Worm (Caenorhabditis elegans) whole organism, late embryonic: ENCODE data around the gene C08F8.15.

ENCODE experiments used
- C08G9.2 ChIP-seq: sonication (generic microtip); optimal IDR thresholded peaks from 2 replicates; lab custom pipeline; 2016; ENCODE audit warnings: mild to moderate bottlenecking, missing genetic modification characterization, moderate library complexity, missing compliant biosample characterization
- C38D4.7 ChIP-seq: fragments of 200-800 bp; sonication (Bioruptor generic); optimal IDR thresholded peaks from 2 replicates; lab custom pipeline; 2018; ENCODE audit warnings: mild to moderate bottlenecking, missing genetic modification characterization, moderate library complexity, missing compliant biosample characterization
- T23F11.4 ChIP-seq: fragments of 200-800 bp; sonication (Bioruptor generic); optimal IDR thresholded peaks from 2 replicates; lab custom pipeline; 2018; ENCODE audit warnings: mild to moderate bottlenecking, missing genetic modification characterization, missing compliant biosample characterization
- ahr-1 ChIP-seq: sonication (generic microtip); optimal IDR thresholded peaks from 2 replicates; lab custom pipeline; 2016; ENCODE audit warnings: missing genetic modification characterization, missing compliant biosample characterization
- ceh-14 ChIP-seq: sonication (generic microtip); optimal IDR thresholded peaks from 2 replicates; lab custom pipeline; 2016; ENCODE audit warnings: missing genotype, missing genetic modification characterization, missing compliant biosample characterization
- ceh-18 ChIP-seq: sonication (generic microtip); optimal IDR thresholded peaks from 2 replicates; lab custom pipeline; 2016; ENCODE audit warnings: missing genetic modification characterization, missing compliant biosample characterization
- ceh-22 ChIP-seq: sonication (generic microtip); optimal IDR thresholded peaks from 2 replicates; lab custom pipeline; 2017; ENCODE audit warnings: missing biosample characterization, missing genetic modification characterization
- ceh-30 ChIP-seq: fragments of 150-350 bp; optimal IDR thresholded peaks from 2 replicates; lab custom pipeline; 2014; ENCODE audit warnings: missing biosample characterization, missing genetic modification characterization
- ceh-45 ChIP-seq: fragments of 200-800 bp; sonication (Bioruptor generic); IDR thresholded peaks from 2 replicates; pipeline ENCODE4 v1.3.6; 2022; ENCODE audit warnings: missing genetic modification reagents, missing genetic modification characterization, missing compliant biosample characterization
- ceh-48 ChIP-seq: sonication (generic microtip); optimal IDR thresholded peaks from 2 replicates; lab custom pipeline; 2016; ENCODE audit warnings: missing genetic modification characterization, inconsistent platforms, missing compliant biosample characterization
- ceh-9 ChIP-seq: sonication (generic microtip); optimal IDR thresholded peaks from 2 replicates; lab custom pipeline; 2016; ENCODE audit warnings: mild to moderate bottlenecking, missing genetic modification characterization, inconsistent platforms, missing compliant biosample characterization
- elt-2 ChIP-seq: sonication (generic microtip); optimal IDR thresholded peaks from 2 replicates; lab custom pipeline; 2016; ENCODE audit warnings: missing genetic modification reagents, missing genetic modification characterization, missing compliant biosample characterization
- elt-4 ChIP-seq: sonication (generic microtip); optimal IDR thresholded peaks from 2 replicates; lab custom pipeline; 2016; ENCODE audit warnings: missing genetic modification characterization, missing compliant biosample characterization
- ets-4 ChIP-seq: sonication (generic microtip); optimal IDR thresholded peaks from 2 replicates; lab custom pipeline; 2016; ENCODE audit warnings: missing genetic modification characterization, missing compliant biosample characterization
- eyg-1 ChIP-seq: sonication (generic microtip); optimal IDR thresholded peaks from 2 replicates; lab custom pipeline; 2016; ENCODE audit warnings: missing genotype, missing genetic modification characterization, missing compliant biosample characterization
- fkh-10 ChIP-seq: fragments of 150-350 bp; optimal IDR thresholded peaks from 2 replicates; lab custom pipeline; 2014; ENCODE audit warnings: missing biosample characterization, missing genetic modification reagents, missing genetic modification characterization
- fkh-6 ChIP-seq: sonication (generic microtip); optimal IDR thresholded peaks from 2 replicates; lab custom pipeline; 2016; ENCODE audit warnings: missing genetic modification characterization, missing compliant biosample characterization
- gmeb-2 ChIP-seq: sonication (generic microtip); optimal IDR thresholded peaks from 2 replicates; lab custom pipeline; 2016; ENCODE audit warnings: missing genetic modification characterization, inconsistent platforms, missing compliant biosample characterization
- hlh-15 ChIP-seq: sonication (generic microtip); optimal IDR thresholded peaks from 2 replicates; lab custom pipeline; 2016; ENCODE audit warnings: missing genetic modification characterization, missing compliant biosample characterization
- hlh-30 ChIP-seq: sonication (generic microtip); optimal IDR thresholded peaks from 2 replicates; lab custom pipeline; 2017; ENCODE audit warnings: antibody characterized with exemption, missing genetic modification characterization, missing compliant biosample characterization; ENCODE audit not compliant: insufficient read depth
- hlh-8 ChIP-seq: sonication (generic microtip); optimal IDR thresholded peaks from 2 replicates; lab custom pipeline; 2016; ENCODE audit warnings: missing genotype, missing genetic modification characterization, missing compliant biosample characterization
- lin-11 ChIP-seq: fragments of 200-800 bp; sonication (Bioruptor generic); optimal IDR thresholded peaks from 2 replicates; lab custom pipeline; 2018; ENCODE audit warnings: mild to moderate bottlenecking, missing genetic modification characterization, missing compliant biosample characterization
- madf-2 ChIP-seq: sonication (generic microtip); optimal IDR thresholded peaks from 2 replicates; lab custom pipeline; 2017; ENCODE audit warnings: missing genetic modification characterization, missing compliant biosample characterization
- mec-3 ChIP-seq: sonication (generic microtip); optimal IDR thresholded peaks from 2 replicates; lab custom pipeline; 2016; ENCODE audit warnings: borderline replicate concordance, missing genetic modification characterization, missing compliant biosample characterization
- nfya-1 ChIP-seq: sonication (generic microtip); optimal IDR thresholded peaks from 2 replicates; lab custom pipeline; 2017; ENCODE audit warnings: missing genetic modification characterization, mild to moderate bottlenecking, missing compliant biosample characterization, antibody characterized with exemption, moderate library complexity
- npax-4 ChIP-seq: sonication (generic microtip); optimal IDR thresholded peaks from 2 replicates; lab custom pipeline; 2016; ENCODE audit warnings: missing genetic modification characterization, missing compliant biosample characterization
- odd-2 ChIP-seq: sonication (generic microtip); optimal IDR thresholded peaks from 2 replicates; lab custom pipeline; 2017; ENCODE audit warnings: antibody characterized with exemption, mild to moderate bottlenecking, missing genetic modification characterization, missing compliant biosample characterization
- pag-3 ChIP-seq: sonication (generic microtip); optimal IDR thresholded peaks from 2 replicates; lab custom pipeline; 2016; ENCODE audit warnings: missing compliant biosample characterization, missing genetic modification characterization, borderline replicate concordance
- pax-1 ChIP-seq: fragments of 150-350 bp; optimal IDR thresholded peaks from 2 replicates; lab custom pipeline; 2014; ENCODE audit warnings: missing biosample characterization, missing genetic modification characterization
- pros-1 ChIP-seq: fragments of 150-350 bp; optimal IDR thresholded peaks from 2 replicates; lab custom pipeline; 2014; ENCODE audit warnings: missing biosample characterization, missing genetic modification reagents, missing genetic modification characterization
- rnt-1 ChIP-seq: sonication (generic microtip); optimal IDR thresholded peaks from 2 replicates; lab custom pipeline; 2016; ENCODE audit warnings: missing genetic modification characterization, missing compliant biosample characterization
- sdc-2 ChIP-seq: sonication (generic microtip); optimal IDR thresholded peaks from 2 replicates; lab custom pipeline; 2016; ENCODE audit warnings: missing genotype, missing genetic modification characterization, missing compliant biosample characterization
- syd-9 ChIP-seq: sonication (generic microtip); optimal IDR thresholded peaks from 2 replicates; lab custom pipeline; 2016; ENCODE audit warnings: mild to moderate bottlenecking, missing genetic modification characterization, moderate library complexity, missing compliant biosample characterization
- tbx-2 ChIP-seq: sonication (generic microtip); optimal IDR thresholded peaks from 2 replicates; lab custom pipeline; 2016; ENCODE audit warnings: missing genetic modification characterization, missing compliant biosample characterization
- tbx-7 ChIP-seq: sonication (generic microtip); optimal IDR thresholded peaks from 2 replicates; lab custom pipeline; 2016; ENCODE audit warnings: missing genotype, missing genetic modification characterization, missing compliant biosample characterization
- ttx-3 ChIP-seq: sonication (generic microtip); optimal IDR thresholded peaks from 2 replicates; lab custom pipeline; 2016; ENCODE audit warnings: missing genetic modification reagents, missing genetic modification characterization, missing compliant biosample characterization
- unc-3 ChIP-seq, 2 experiments: fragments of 200-800 bp in 1 of 2; sonication (Bioruptor generic) in 1 of 2; sonication (generic microtip) in 1 of 2; conservative IDR thresholded peaks in 1 of 2; optimal IDR thresholded peaks in 1 of 2; 2 replicates each; pipeline versions ENCODE4 v1.3.6 to Lab custom; 2016 to 2022; ENCODE audit warnings: missing compliant biosample characterization in 2 of 2, missing genetic modification characterization in 2 of 2, missing genetic modification reagents in 1 of 2
- unc-55 ChIP-seq: sonication (generic microtip); optimal IDR thresholded peaks from 2 replicates; lab custom pipeline; 2017; ENCODE audit warnings: missing biosample characterization, missing genetic modification reagents, missing genetic modification characterization
- zip-5 ChIP-seq: sonication (generic microtip); optimal IDR thresholded peaks from 2 replicates; lab custom pipeline; 2016; ENCODE audit warnings: missing genetic modification characterization, missing compliant biosample characterization
- ztf-16 ChIP-seq: sonication (generic microtip); optimal IDR thresholded peaks from 2 replicates; lab custom pipeline; 2017; ENCODE audit warnings: missing genetic modification characterization, missing compliant biosample characterization

Gene C08F8.15

ce11 chrIV:11149454-11150163, 11.0 kb downstream of the C08F8.15 start, which contains the start of the genes F01G4.6 and pfd-1 (continued):
- TF ChIP-seq nfya-1 (peak; percentile 90), fkh-10 (GFP tag; lab: Kevin White, UChicago) (no peak), unc-3 (GFP tag; conservative IDR thresholded peaks at IDR 0.05; lab: Robert Waterston, UW) (peak; percentile 29; the same call in 1 of the 2 replicates), unc-3 (tag; optimal IDR thresholded peaks at IDR 0.05; lab: Kevin White, UChicago) (no peak), lin-11 (tag; lab: Kevin White, UChicago) (no peak), rnt-1 (tag; lab: Kevin White, UChicago) (peak; percentile 3), elt-4 (tag; lab: Kevin White, UChicago) (no peak), gmeb-2 (tag; lab: Kevin White, UChicago) (peak; percentile 12), ceh-30 (tag; lab: Kevin White, UChicago) (no peak), madf-2 (no peak), tbx-2 (tag; lab: Kevin White, UChicago) (peak; percentile 44), ceh-14 (no peak), sdc-2 (tag; lab: Kevin White, UChicago) (no peak), syd-9 (no peak), fkh-6 (no peak), ceh-18 (peak; percentile 39), ttx-3 (tag; lab: Kevin White, UChicago) (no peak), C38D4.7 (GFP tag; lab: Kevin White, UChicago) (no peak), mec-3 (tag; lab: Kevin White, UChicago) (no peak), ceh-22 (no peak), odd-2 (no peak), ceh-9 (no peak), npax-4 (tag; lab: Kevin White, UChicago) (no peak), ets-4 (tag; lab: Kevin White, UChicago) (no peak)

DNA sequence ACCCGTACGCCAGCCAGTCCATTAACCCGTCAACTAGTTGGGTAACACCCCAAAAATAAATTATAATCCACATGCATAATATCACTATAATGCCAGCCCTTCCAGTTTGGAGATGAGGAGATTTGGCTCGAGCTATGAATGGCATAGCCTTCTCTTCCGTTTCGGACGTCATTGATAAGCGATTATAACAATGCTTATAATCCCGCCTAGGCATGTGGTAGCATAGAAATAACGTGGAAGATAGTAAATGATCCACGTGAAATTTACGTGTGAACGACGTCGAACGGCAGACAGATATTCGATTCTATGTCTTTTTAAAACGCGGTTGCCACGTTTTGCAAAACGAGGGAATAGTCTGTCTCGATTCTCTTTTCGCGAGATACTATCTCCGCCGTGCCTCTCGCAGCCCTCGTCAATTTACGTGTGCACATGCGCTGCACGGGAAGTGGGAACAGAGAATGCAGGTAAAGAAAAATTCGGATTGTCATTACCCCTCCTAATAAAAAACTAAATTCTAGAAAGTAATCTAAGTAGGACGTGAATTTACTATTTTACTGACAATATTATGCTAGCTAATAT, 11.7 kb downstream of the C08F8.15 start:
- TF ChIP-seq T23F11.4 (GFP tag; lab: Kevin White, UChicago) = no peak
- no peak for TF ChIP-seq ceh-48 (tag; lab: Kevin White, UChicago)
- TF ChIP-seq elt-4 (tag; lab: Kevin White, UChicago) = no peak
- no peak for TF ChIP-seq tbx-7
- TF ChIP-seq zip-5 (tag; lab: Kevin White, UChicago) = no peak
- TF ChIP-seq unc-55 (GFP tag; lab: Kevin White, UChicago) = no peak
- no peak for TF ChIP-seq C08G9.2 (tag; lab: Kevin White, UChicago)

- TF ChIP-seq pax-1 = no peak
- TF ChIP-seq mec-3 (tag; lab: Kevin White, UChicago) = no peak
- no peak for TF ChIP-seq ceh-45 (GFP tag; lab: Robert Waterston, UW)
- no peak for TF ChIP-seq ztf-16 (tag; lab: Kevin White, UChicago)
- TF ChIP-seq ets-4 (tag; lab: Kevin White, UChicago) = no peak
- no peak for TF ChIP-seq tbx-2 (tag; lab: Kevin White, UChicago)
- no peak for TF ChIP-seq eyg-1 (tag; lab: Kevin White, UChicago)
Measured at ce11 chrIV:11146962-11147470, 13.6 kb downstream of the C08F8.15 start, which contains the start of gene pigq-1. Gene pigq-1 (minus strand): TSS chrIV:11147247.

- no peak for TF ChIP-seq tbx-7
- no peak for TF ChIP-seq elt-2 (tag; lab: Kevin White, UChicago)
- no peak for TF ChIP-seq pax-1
- TF ChIP-seq pros-1 (tag; lab: Kevin White, UChicago) = no peak
- no peak for TF ChIP-seq C08G9.2 (tag; lab: Kevin White, UChicago)
- no peak for TF ChIP-seq hlh-30 (tag; lab: Kevin White, UChicago)
- TF ChIP-seq ceh-22 = no peak
- TF ChIP-seq ahr-1 (tag; lab: Kevin White, UChicago) = no peak
- no peak for TF ChIP-seq pag-3
- no peak for TF ChIP-seq rnt-1 (tag; lab: Kevin White, UChicago)
- TF ChIP-seq ttx-3 (tag; lab: Kevin White, UChicago) = no peak
- TF ChIP-seq hlh-15 = no peak
- no peak for TF ChIP-seq ceh-48 (tag; lab: Kevin White, UChicago)
- TF ChIP-seq hlh-8 (tag; lab: Kevin White, UChicago) = no peak
Measured at ce11 chrIV:11146492-11146891, 14.1 kb downstream of the C08F8.15 start.
